Fruit fly (Drosophila melanogaster) whole organism, embryonic: ENCODE data around the gene Ccp84Aa.

Experiments used
- CG10209 ChIP-seq: fragments of 200-800 bp; sonication (Bioruptor generic); optimal IDR thresholded peaks from 3 replicates; lab custom pipeline; 2017; ENCODE audit warnings: missing biosample characterization, mild to moderate bottlenecking, missing genetic modification characterization, missing genetic modification reagents
- CG10959 ChIP-seq: fragments of 200-800 bp; sonication (Bioruptor generic); IDR thresholded peaks from 2 replicates; pipeline ENCODE4 v1.3.6; 2022; ENCODE audit warnings: missing biosample characterization, missing genetic modification characterization
- CG1233 ChIP-seq: fragments of 200-800 bp; sonication (Bioruptor generic); optimal IDR thresholded peaks from 4 replicates; lab custom pipeline; 2018; ENCODE audit warnings: missing biosample characterization, mild to moderate bottlenecking, missing genetic modification characterization
- CG12659 ChIP-seq: fragments of 200-800 bp; sonication (Bioruptor generic); optimal IDR thresholded peaks from 3 replicates; lab custom pipeline; 2017; ENCODE audit warnings: mild to moderate bottlenecking, missing biosample characterization, missing genetic modification reagents, missing genetic modification characterization
- CG13775 ChIP-seq: fragments of 200-800 bp; sonication (Bioruptor generic); optimal IDR thresholded peaks from 3 replicates; lab custom pipeline; 2017; ENCODE audit warnings: missing biosample characterization, mild to moderate bottlenecking, missing genetic modification characterization
- CG15514 ChIP-seq: fragments of 200-800 bp; sonication (Bioruptor generic); optimal IDR thresholded peaks from 3 replicates; lab custom pipeline; 2017; ENCODE audit warnings: missing biosample characterization, missing genetic modification characterization, mild to moderate bottlenecking, moderate library complexity, missing genetic modification reagents
- CG15696 ChIP-seq: fragments of 200-800 bp; sonication (Bioruptor generic); optimal IDR thresholded peaks from 2 replicates; lab custom pipeline; 2019; ENCODE audit warnings: missing biosample characterization, mild to moderate bottlenecking, missing genetic modification characterization, moderate library complexity
- CG17912 ChIP-seq: fragments of 200-800 bp; sonication (Bioruptor generic); optimal IDR thresholded peaks from 2 replicates; lab custom pipeline; 2018; ENCODE audit warnings: missing biosample characterization, mild to moderate bottlenecking, missing genetic modification characterization
- CG32532 ChIP-seq: fragments of 200-800 bp; sonication (Bioruptor generic); IDR thresholded peaks from 2 replicates; pipeline ENCODE4 v1.3.6; 2022; ENCODE audit warnings: missing biosample characterization, missing genetic modification characterization
- CG33557 ChIP-seq: fragments of 200-800 bp; sonication (Bioruptor generic); optimal IDR thresholded peaks from 2 replicates; lab custom pipeline; 2019; ENCODE audit warnings: missing biosample characterization, mild to moderate bottlenecking, missing genetic modification characterization, moderate library complexity
- CG4404 ChIP-seq: fragments of 200-800 bp; sonication (Bioruptor generic); IDR thresholded peaks from 2 replicates; pipeline ENCODE4 v1.3.6; 2022; ENCODE audit warnings: missing biosample characterization, missing genetic modification characterization
- CG7745 ChIP-seq: fragments of 200-800 bp; sonication (Bioruptor generic); optimal IDR thresholded peaks from 2 replicates; lab custom pipeline; 2018; ENCODE audit warnings: missing biosample characterization, mild to moderate bottlenecking, missing genetic modification characterization, moderate library complexity
- CG7987 ChIP-seq: fragments of 200-800 bp; sonication (Bioruptor generic); optimal IDR thresholded peaks from 2 replicates; lab custom pipeline; 2018; ENCODE audit warnings: missing biosample characterization, mild to moderate bottlenecking, missing genetic modification characterization, moderate library complexity
- Drgx ChIP-seq: fragments of 200-800 bp; sonication (Bioruptor generic); IDR thresholded peaks from 2 replicates; pipeline ENCODE4 v1.3.6; 2022; ENCODE audit warnings: missing biosample characterization, missing genetic modification characterization
- Fer1 ChIP-seq: fragments of 200-800 bp; sonication (Bioruptor generic); optimal IDR thresholded peaks from 2 replicates; lab custom pipeline; 2017; ENCODE audit warnings: missing biosample characterization, mild to moderate bottlenecking, missing genetic modification characterization
- HHEX ChIP-seq: fragments of 200-800 bp; sonication (Bioruptor generic); optimal IDR thresholded peaks from 3 replicates; lab custom pipeline; 2017; ENCODE audit warnings: missing biosample characterization, mild to moderate bottlenecking, missing genetic modification characterization, missing genetic modification reagents
- Hmr ChIP-seq: fragments of 200-800 bp; sonication (Bioruptor generic); optimal IDR thresholded peaks from 3 replicates; lab custom pipeline; 2017; ENCODE audit warnings: mild to moderate bottlenecking, missing biosample characterization, missing genetic modification reagents, missing genetic modification characterization
- Hr3 ChIP-seq: fragments of 200-800 bp; sonication (Bioruptor generic); optimal IDR thresholded peaks from 3 replicates; lab custom pipeline; 2016; ENCODE audit warnings: missing biosample characterization, missing genetic modification characterization
- Hr39 ChIP-seq: fragments of >200 bp; optimal IDR thresholded peaks from 2 replicates; lab custom pipeline; 2017
- Hsf ChIP-seq: fragments of 200-800 bp; sonication (Bioruptor generic); optimal IDR thresholded peaks from 3 replicates; lab custom pipeline; 2016; ENCODE audit warnings: missing biosample characterization, missing genetic modification characterization
- MESR4 ChIP-seq: fragments of 200-800 bp; sonication (Bioruptor generic); optimal IDR thresholded peaks from 2 replicates; lab custom pipeline; 2018; ENCODE audit warnings: missing biosample characterization, mild to moderate bottlenecking, missing genetic modification characterization, moderate library complexity
- NC2β ChIP-seq: fragments of 200-800 bp; sonication (Bioruptor generic); optimal IDR thresholded peaks from 2 replicates; lab custom pipeline; 2016; ENCODE audit warnings: missing biosample characterization, missing genetic modification characterization
- Nf-YB ChIP-seq: fragments of 200-800 bp; sonication (Bioruptor generic); optimal IDR thresholded peaks from 3 replicates; lab custom pipeline; 2019; ENCODE audit warnings: missing biosample characterization, mild to moderate bottlenecking, missing genetic modification characterization, moderate library complexity
- Opbp ChIP-seq: fragments of 200-800 bp; sonication (Bioruptor generic); IDR thresholded peaks from 3 replicates; pipeline ENCODE4 v1.3.6; 2022; ENCODE audit warnings: missing biosample characterization, missing genetic modification characterization; ENCODE audit not compliant: partially characterized antibody
- Rfx ChIP-seq: fragments of 200-800 bp; sonication (Bioruptor generic); IDR thresholded peaks from 2 replicates; pipeline ENCODE4 v1.3.6; 2022; ENCODE audit warnings: missing biosample characterization, missing genetic modification characterization
- Side ChIP-seq: fragments of 200-800 bp; sonication (Bioruptor generic); optimal IDR thresholded peaks from 2 replicates; lab custom pipeline; 2016; ENCODE audit warnings: missing biosample characterization, missing genetic modification characterization
- Sin3A ChIP-seq: fragments of >200 bp; optimal IDR thresholded peaks from 2 replicates; lab custom pipeline; 2018
- Ssrp ChIP-seq: fragments of 200-800 bp; sonication (Bioruptor generic); optimal IDR thresholded peaks from 2 replicates; lab custom pipeline; 2018; ENCODE audit warnings: missing biosample characterization, mild to moderate bottlenecking, missing genetic modification characterization, moderate library complexity
- YL-1 ChIP-seq: fragments of 200-800 bp; sonication (Bioruptor generic); optimal IDR thresholded peaks from 3 replicates; lab custom pipeline; 2017; ENCODE audit warnings: missing biosample characterization, mild to moderate bottlenecking, missing genetic modification characterization
- amos ChIP-seq: fragments of 200-800 bp; sonication (Bioruptor generic); IDR thresholded peaks from 2 replicates; pipeline ENCODE4 v1.3.6; 2022; ENCODE audit warnings: missing biosample characterization, missing genetic modification characterization; ENCODE audit not compliant: partially characterized antibody
- bcd ChIP-seq: fragments of 200-800 bp; sonication (Bioruptor generic); optimal IDR thresholded peaks from 2 replicates; lab custom pipeline; 2017; ENCODE audit warnings: missing biosample characterization, mild to moderate bottlenecking, missing genetic modification characterization
- cad ChIP-seq: fragments of >200 bp; optimal IDR thresholded peaks from 2 replicates; lab custom pipeline; 2017; ENCODE audit warnings: missing biosample characterization, missing genetic modification characterization
- ci ChIP-seq: fragments of 200-800 bp; sonication (Bioruptor generic); IDR thresholded peaks from 3 replicates; pipeline ENCODE4 v1.3.6; 2022; ENCODE audit warnings: missing biosample characterization, missing genetic modification characterization
- crp ChIP-seq, 2 experiments: fragments of 200-800 bp; sonication (Bioruptor generic); optimal IDR thresholded peaks; 2 replicates in 1 of 2; 3 replicates in 1 of 2; lab custom pipeline; 2017; ENCODE audit warnings: missing biosample characterization in 2 of 2, missing genetic modification characterization in 2 of 2, mild to moderate bottlenecking in 1 of 2, moderate library complexity in 1 of 2
- dm ChIP-seq: fragments of 200-800 bp; sonication (Bioruptor generic); optimal IDR thresholded peaks from 3 replicates; lab custom pipeline; 2016; ENCODE audit warnings: missing biosample characterization, missing genetic modification characterization
- fd3F ChIP-seq: fragments of 200-800 bp; sonication (Bioruptor generic); optimal IDR thresholded peaks from 2 replicates; lab custom pipeline; 2018; ENCODE audit warnings: missing biosample characterization, mild to moderate bottlenecking, missing genetic modification characterization, moderate library complexity
- fd96Cb ChIP-seq: fragments of 200-800 bp; sonication (Bioruptor generic); optimal IDR thresholded peaks from 2 replicates; lab custom pipeline; 2018; ENCODE audit warnings: missing biosample characterization, mild to moderate bottlenecking, missing genetic modification characterization, moderate library complexity
- insv ChIP-seq, 2 experiments: fragments of 200-800 bp; sonication (Bioruptor generic); optimal IDR thresholded peaks; 3 replicates each; lab custom pipeline; 2016 to 2018; ENCODE audit warnings: missing biosample characterization in 2 of 2, missing genetic modification characterization in 2 of 2
- ken ChIP-seq: fragments of 200-800 bp; sonication (Bioruptor generic); IDR thresholded peaks from 3 replicates; pipeline ENCODE4 v1.3.6; 2022; ENCODE audit warnings: missing biosample characterization, missing genetic modification characterization
- lov ChIP-seq, 2 experiments: fragments of 200-800 bp in 1 of 2; fragments of >200 bp in 1 of 2; sonication (Bioruptor generic) in 1 of 2; IDR thresholded peaks in 1 of 2; optimal IDR thresholded peaks in 1 of 2; 2 replicates in 1 of 2; 3 replicates in 1 of 2; pipeline versions ENCODE4 v1.3.6 to Lab custom; 2017 to 2022; ENCODE audit warnings: missing biosample characterization in 1 of 2, missing genetic modification characterization in 1 of 2
- mam ChIP-seq: fragments of 200-800 bp; sonication (Bioruptor generic); optimal IDR thresholded peaks from 3 replicates; lab custom pipeline; 2016; ENCODE audit warnings: missing biosample characterization, missing genetic modification characterization
- prd ChIP-seq, 3 experiments: fragments of >200 bp in 2 of 3; fragments of 200-800 bp in 1 of 3; sonication (Bioruptor generic) in 1 of 3; optimal IDR thresholded peaks in 2 of 3; IDR thresholded peaks in 1 of 3; 2 replicates in 2 of 3; 3 replicates in 1 of 3; pipeline versions ENCODE4 v1.3.6 to Lab custom; 2017 to 2022; ENCODE audit warnings: missing biosample characterization in 1 of 3, missing genetic modification characterization in 1 of 3
- sens-2 ChIP-seq: fragments of 200-800 bp; sonication (Bioruptor generic); IDR thresholded peaks from 2 replicates; pipeline ENCODE4 v1.3.6; 2022; ENCODE audit warnings: missing biosample characterization, missing genetic modification characterization
- slbo ChIP-seq: fragments of 200-800 bp; sonication (Bioruptor generic); IDR thresholded peaks from 2 replicates; pipeline ENCODE4 v1.3.6; 2022; ENCODE audit warnings: missing biosample characterization, missing genetic modification characterization
- stwl ChIP-seq: fragments of 200-800 bp; sonication (Bioruptor generic); optimal IDR thresholded peaks from 3 replicates; lab custom pipeline; 2018; ENCODE audit warnings: missing biosample characterization, mild to moderate bottlenecking, missing genetic modification characterization, moderate library complexity
- ttk ChIP-seq: fragments of 200-800 bp; sonication (Bioruptor generic); IDR thresholded peaks from 2 replicates; pipeline ENCODE4 v2.1.2; 2022; ENCODE audit warnings: missing biosample characterization, missing genetic modification characterization

Ccp84Aa gene

DNA sequence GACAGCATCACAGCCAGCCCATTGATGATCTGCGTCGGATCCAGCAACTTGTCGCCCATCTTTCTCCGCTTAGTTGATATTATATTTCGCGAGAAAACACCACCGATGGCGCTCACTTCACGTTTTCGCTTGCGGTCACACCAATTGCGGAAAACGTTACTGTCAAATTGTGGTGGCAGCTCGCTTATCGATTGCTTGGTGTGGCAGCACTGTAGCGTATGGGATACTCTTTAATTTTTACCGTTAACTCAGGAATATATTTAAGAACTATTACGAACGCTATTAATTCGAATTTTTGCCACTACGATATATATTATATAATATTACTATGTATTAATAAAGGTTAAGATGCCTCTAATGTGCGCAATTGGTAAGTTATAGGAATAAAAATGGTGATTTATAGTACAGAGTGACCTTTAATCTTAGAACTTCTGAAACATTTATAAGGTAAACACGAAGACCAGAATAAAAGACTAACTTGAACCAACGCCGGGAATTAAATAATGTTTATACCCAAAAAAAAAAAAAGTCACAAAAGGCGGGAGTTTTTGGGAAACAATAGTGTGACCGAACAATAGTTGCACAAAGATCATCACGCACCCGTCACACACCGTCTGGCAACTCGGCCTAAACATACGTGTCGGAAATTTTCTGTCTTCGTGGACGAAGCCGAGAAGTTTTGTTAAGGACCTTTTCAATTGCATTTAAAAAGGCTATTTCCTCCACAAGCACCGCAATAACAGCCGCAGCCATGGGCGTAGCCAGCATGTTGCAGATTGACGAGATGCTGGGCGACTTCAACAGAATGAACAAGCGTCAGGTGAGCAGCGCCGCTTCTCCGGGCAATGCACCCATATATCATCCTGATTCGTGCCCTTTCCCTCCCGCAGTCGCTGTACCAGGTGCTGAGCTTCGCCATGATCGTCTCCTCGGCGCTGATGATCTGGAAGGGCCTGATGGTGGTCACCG is 46.3 kb upstream of the Ccp84Aa start, which contains the start of the genes CG1307 and twr (continued):
- peak; percentile 85 for TF ChIP-seq MESR4 (GFP tag; lab: Kevin White, UChicago)
- peak; percentile 20 for TF ChIP-seq fd96Cb (tag; lab: Kevin White, UChicago)
- TF ChIP-seq lov (optimal IDR thresholded peaks at IDR 0.05; lab: Kevin White, UChicago): no peak
- no peak for TF ChIP-seq lov (GFP tag; IDR thresholded peaks at IDR 0.05; lab: Robert Waterston, UW)
- TF ChIP-seq prd (optimal IDR thresholded peaks at IDR 0.05; lab: Kevin White, UChicago): no peak
- TF ChIP-seq prd (GFP tag; IDR thresholded peaks at IDR 0.05; lab: Robert Waterston, UW): peak; percentile 26; the same call in 1 of the 3 replicates
- peak; percentile 39 for TF ChIP-seq YL-1
- TF ChIP-seq ttk (GFP tag; lab: Robert Waterston, UW): 0 out of 2 replicates have a peak, but pooled peaks have one; percentile 38
- TF ChIP-seq Fer1: peak; percentile 35
- peak; percentile 42 for TF ChIP-seq bcd (GFP tag; lab: Kevin White, UChicago)
- peak; percentile 65 for TF ChIP-seq CG15514 (GFP tag; lab: Kevin White, UChicago)
- TF ChIP-seq Opbp (GFP tag; lab: Robert Waterston, UW): peak; percentile 41; the same call in 2 of the 3 replicates
- TF ChIP-seq Side (GFP tag; lab: Kevin White, UChicago): no peak
- peak; percentile 61 for TF ChIP-seq Rfx
- peak; percentile 42 for TF ChIP-seq CG1233 (GFP tag; lab: Kevin White, UChicago)
- TF ChIP-seq CG10959 (GFP tag; lab: Robert Waterston, UW): no peak
- peak; percentile 50 for TF ChIP-seq dm (GFP tag; lab: Kevin White, UChicago)
- peak; percentile 15 for TF ChIP-seq Nf-YB (GFP tag; lab: Kevin White, UChicago)
- TF ChIP-seq CG32532 (GFP tag; lab: Robert Waterston, UW): peak; percentile 69
- TF ChIP-seq fd3F (GFP tag; lab: Kevin White, UChicago): no peak
- no peak for TF ChIP-seq Hsf (GFP tag; lab: Kevin White, UChicago)
- peak; percentile 49 for TF ChIP-seq slbo
- TF ChIP-seq CG7745 (tag; lab: Kevin White, UChicago): no peak
- TF ChIP-seq CG12659: peak; percentile 77
- TF ChIP-seq Hmr (GFP tag; lab: Kevin White, UChicago): peak; percentile 50
- peak in 1 of 2 experiments; percentile 52 for TF ChIP-seq crp (GFP tag; optimal IDR thresholded peaks at IDR 0.05; lab: Kevin White, UChicago)
- TF ChIP-seq ci: peak; percentile 71; the same call in 1 of the 3 replicates
- TF ChIP-seq CG10209 (GFP tag; lab: Kevin White, UChicago): peak; percentile 11
- TF ChIP-seq ken (GFP tag; lab: Robert Waterston, UW): 0 out of 3 replicates have a peak, but pooled peaks have one; percentile 11
- peak; percentile 24 for TF ChIP-seq CG15696 (tag; lab: Kevin White, UChicago)
- TF ChIP-seq CG17912 (GFP tag; lab: Kevin White, UChicago): peak; percentile 15
- no peak for TF ChIP-seq CG4404 (GFP tag; lab: Robert Waterston, UW)
- no peak for TF ChIP-seq Hr39 (lab: Kevin White, UChicago)
- TF ChIP-seq Drgx (GFP tag; lab: Robert Waterston, UW): 0 out of 2 replicates have a peak, but pooled peaks have one; percentile 16
- peak; percentile 36 for TF ChIP-seq Ssrp
- peak; percentile 41 for TF ChIP-seq CG33557
- no peak for TF ChIP-seq NC2β (GFP tag; lab: Kevin White, UChicago)
- no peak for TF ChIP-seq mam
- peak; percentile 51 for TF ChIP-seq stwl (tag; lab: Kevin White, UChicago)
- TF ChIP-seq Sin3A: peak; percentile 31
- TF ChIP-seq CG13775 (GFP tag; lab: Kevin White, UChicago): peak; percentile 68
- no peak for TF ChIP-seq sens-2 (GFP tag; lab: Robert Waterston, UW)
- TF ChIP-seq CG7987 (GFP tag; lab: Kevin White, UChicago): peak; percentile 5
- TF ChIP-seq insv (GFP tag; optimal IDR thresholded peaks at IDR 0.05; lab: Kevin White, UChicago): peak in 1 of 2 experiments; percentile 19
- TF ChIP-seq amos: peak; percentile 36; the same call in 1 of the 2 replicates
- peak; percentile 10 for TF ChIP-seq HHEX (GFP tag; lab: Kevin White, UChicago)
- TF ChIP-seq cad (GFP tag; lab: Kevin White, UChicago): no peak
- TF ChIP-seq Hr3 (GFP tag; lab: Kevin White, UChicago): peak; percentile 31
